Worm (Caenorhabditis elegans) whole organism, L4/young adult: ENCODE data around the gene klp-19.

Experiments used
- dao-5 ChIP-seq: sonication (generic microtip); optimal IDR thresholded peaks from 2 replicates; lab custom pipeline; 2016; ENCODE audit warnings: missing genotype, missing genetic modification characterization, moderate library complexity, missing compliant biosample characterization
- him-1 ChIP-seq: sonication (generic microtip); optimal IDR thresholded peaks from 2 replicates; lab custom pipeline; 2016; ENCODE audit warnings: missing genotype, missing genetic modification reagents, missing genetic modification characterization, missing compliant biosample characterization

- TF ChIP-seq him-1 (tag; lab: Kevin White, UChicago) = no peak
- TF ChIP-seq dao-5 (tag; lab: Kevin White, UChicago) = no peak
These were observed 41.8 kb upstream of the klp-19 start for ce11 chrIII:13348891-13349290.
